Fruit fly (Drosophila melanogaster): ENCODE results near the gene Spag1.

Gene Spag1

DNA sequence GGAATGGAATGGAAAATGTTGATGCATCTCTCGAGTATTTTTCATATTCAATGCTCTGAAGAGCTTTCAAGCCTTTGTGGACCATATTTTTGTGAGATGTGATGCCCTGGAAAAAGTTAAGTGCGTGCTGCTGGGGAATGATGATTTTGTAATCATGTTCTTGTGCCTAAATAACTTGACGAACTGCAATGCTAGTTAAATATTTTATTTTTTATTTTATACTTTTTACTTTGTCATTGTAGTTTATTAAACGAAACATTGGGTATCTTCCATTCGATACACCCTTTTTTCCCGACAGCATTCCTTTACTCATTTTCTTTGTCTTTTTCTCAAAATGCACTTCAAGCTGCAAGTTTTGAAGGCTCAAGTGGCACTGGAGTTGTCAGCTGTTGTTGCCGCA is 47.6 kb upstream of the Spag1 start (continued):
- TF ChIP-seq nerfin-1 (tag; optimal IDR thresholded peaks at IDR 0.05), result no peak
- TF ChIP-seq Dref (GFP tag; IDR thresholded peaks at IDR 0.05), result no peak
- TF ChIP-seq ac (GFP tag; optimal IDR thresholded peaks at IDR 0.05), result no peak
- TF ChIP-seq her (GFP tag; optimal IDR thresholded peaks at IDR 0.05), result no peak
- peak; percentile 56 for TF ChIP-seq fd96Cb (tag; optimal IDR thresholded peaks at IDR 0.05)
- peak; percentile 14 for TF ChIP-seq ewg (GFP tag; optimal IDR thresholded peaks at IDR 0.05)
- no peak for TF ChIP-seq disco-r (GFP tag; optimal IDR thresholded peaks at IDR 0.05)
- peak; percentile 25 for TF ChIP-seq CG15269 (tag; optimal IDR thresholded peaks at IDR 0.05)
- no peak for TF ChIP-seq wek (GFP tag; optimal IDR thresholded peaks at IDR 0.05)
- peak; percentile 27 for TF ChIP-seq lab (GFP tag; optimal IDR thresholded peaks at IDR 0.05)
- no peak for TF ChIP-seq CG9609 (GFP tag; optimal IDR thresholded peaks at IDR 0.05)
- TF ChIP-seq wdn (GFP tag; IDR thresholded peaks at IDR 0.05), result no peak
- peak; percentile 2 for TF ChIP-seq NfI (GFP tag; optimal IDR thresholded peaks at IDR 0.05)
- no peak for TF ChIP-seq CG1792 (GFP tag; optimal IDR thresholded peaks at IDR 0.05)
- no peak for TF ChIP-seq HmgZ (tag; optimal IDR thresholded peaks at IDR 0.05)
- peak; percentile 53 for TF ChIP-seq nmo (GFP tag; optimal IDR thresholded peaks at IDR 0.05)
- TF ChIP-seq CG3163 (GFP tag; optimal IDR thresholded peaks at IDR 0.05), result no peak
- peak; percentile 24 for TF ChIP-seq CG6254 (GFP tag; optimal IDR thresholded peaks at IDR 0.05)
- no peak for TF ChIP-seq tll (GFP tag; optimal IDR thresholded peaks at IDR 0.05)
- peak; percentile 46 for TF ChIP-seq esg (GFP tag; conservative IDR thresholded peaks at IDR 0.05)
- no peak for TF ChIP-seq caup (GFP tag; optimal IDR thresholded peaks at IDR 0.05; ENCODE audit: severe bottlenecking)
- TF ChIP-seq CG4404 (GFP tag; IDR thresholded peaks at IDR 0.05), result peak; percentile 17; the same call in 1 of the 2 replicates
- TF ChIP-seq pnt (GFP tag; optimal IDR thresholded peaks at IDR 0.05), result no peak
- TF ChIP-seq Myb (GFP tag; optimal IDR thresholded peaks at IDR 0.05), result no peak
- no peak for TF ChIP-seq CG9932 (GFP tag; IDR thresholded peaks at IDR 0.05)
- no peak for TF ChIP-seq CG6791 (GFP tag; IDR thresholded peaks at IDR 0.05; ENCODE audit: partially characterized antibody)
- no peak for TF ChIP-seq CG9876 (GFP tag; optimal IDR thresholded peaks at IDR 0.05)
- no peak for TF ChIP-seq emc (GFP tag; optimal IDR thresholded peaks at IDR 0.05)
- no peak for TF ChIP-seq unc-4 (GFP tag; IDR thresholded peaks at IDR 0.05; ENCODE audit: partially characterized antibody)
- TF ChIP-seq ro (GFP tag; IDR thresholded peaks at IDR 0.05), result peak; percentile 71
- peak; percentile 69 for TF ChIP-seq row (GFP tag; IDR thresholded peaks at IDR 0.05)
- no peak for TF ChIP-seq CG15479 (GFP tag; optimal IDR thresholded peaks at IDR 0.05)
- no peak for TF ChIP-seq mld (GFP tag; IDR thresholded peaks at IDR 0.05; ENCODE audit: partially characterized antibody)
- no peak for TF ChIP-seq sc (optimal IDR thresholded peaks at IDR 0.05)
- TF ChIP-seq sc (GFP tag; optimal IDR thresholded peaks at IDR 0.05), result peak; percentile 42
- no peak for TF ChIP-seq crc (GFP tag; optimal IDR thresholded peaks at IDR 0.05)
- TF ChIP-seq dan (GFP tag; IDR thresholded peaks at IDR 0.05), result no peak
- no peak for TF ChIP-seq twi (tag; optimal IDR thresholded peaks at IDR 0.05)
- TF ChIP-seq Chrac-16 (GFP tag; optimal IDR thresholded peaks at IDR 0.05), result peak; percentile 35
- TF ChIP-seq Dbx (GFP tag; IDR thresholded peaks at IDR 0.05), result no peak
- no peak for TF ChIP-seq bbx (GFP tag; IDR thresholded peaks at IDR 0.05; ENCODE audit: partially characterized antibody)
- TF ChIP-seq CG32772 (GFP tag; IDR thresholded peaks at IDR 0.05), result peak; percentile 39; the same call in 1 of the 2 replicates
- TF ChIP-seq scrt (GFP tag; optimal IDR thresholded peaks at IDR 0.05), result no peak
- no peak for TF ChIP-seq CG7786 (GFP tag; optimal IDR thresholded peaks at IDR 0.05)
- no peak for TF ChIP-seq stwl (tag; optimal IDR thresholded peaks at IDR 0.05)
- peak; percentile 49; the same call in 1 of the 2 replicates for TF ChIP-seq CG14441 (GFP tag; IDR thresholded peaks at IDR 0.05)
- TF ChIP-seq CG14965 (GFP tag; optimal IDR thresholded peaks at IDR 0.05; ENCODE audit: borderline replicate concordance), result no peak
- TF ChIP-seq Hsf (GFP tag; optimal IDR thresholded peaks at IDR 0.05), result peak; percentile 10
- peak; percentile 59 for TF ChIP-seq CG10979 (tag; optimal IDR thresholded peaks at IDR 0.05)
- TF ChIP-seq CG14860 (GFP tag; IDR thresholded peaks at IDR 0.05; ENCODE audit: partially characterized antibody), result no peak
- no peak for TF ChIP-seq Bdp1 (GFP tag; optimal IDR thresholded peaks at IDR 0.05)
